Fruit fly (Drosophila melanogaster) whole organism, prepupa: ENCODE measurements around the gene CSN5.

Source experiments
- Blimp-1 ChIP-seq: fragments of 200-800 bp; sonication (Bioruptor generic); optimal IDR thresholded peaks from 3 replicates; lab custom pipeline; 2017; ENCODE audit warnings: missing biosample characterization, missing genetic modification characterization, mild to moderate bottlenecking, moderate library complexity, missing genetic modification reagents
- CG10631 ChIP-seq: fragments of 200-800 bp; sonication (Bioruptor generic); optimal IDR thresholded peaks from 2 replicates; lab custom pipeline; 2016; ENCODE audit warnings: missing biosample characterization, missing genetic modification characterization
- CG11294 ChIP-seq: fragments of 200-800 bp; sonication (Bioruptor generic); IDR thresholded peaks from 2 replicates; pipeline ENCODE4 v1.3.6; 2022; ENCODE audit warnings: missing biosample characterization, missing genetic modification characterization
- CG15336 ChIP-seq: fragments of 200-800 bp; sonication (Bioruptor generic); IDR thresholded peaks from 2 replicates; pipeline ENCODE4 v1.3.6; 2022; ENCODE audit warnings: missing biosample characterization, missing genetic modification characterization
- CG31627 ChIP-seq: fragments of 200-800 bp; sonication (Bioruptor generic); optimal IDR thresholded peaks from 3 replicates; lab custom pipeline; 2016; ENCODE audit warnings: missing biosample characterization, missing genetic modification characterization
- CG32006 ChIP-seq: fragments of 200-800 bp; sonication (Bioruptor generic); optimal IDR thresholded peaks from 3 replicates; lab custom pipeline; 2017; ENCODE audit warnings: missing biosample characterization, mild to moderate bottlenecking, missing genetic modification characterization
- CG34406 ChIP-seq: fragments of 200-800 bp; sonication (Bioruptor generic); optimal IDR thresholded peaks from 3 replicates; lab custom pipeline; 2016; ENCODE audit warnings: missing biosample characterization, missing genetic modification characterization
- CG6163 ChIP-seq: fragments of 200-800 bp; sonication (Bioruptor generic); IDR thresholded peaks from 3 replicates; pipeline ENCODE4 v1.3.6; 2022; ENCODE audit warnings: missing biosample characterization, missing genetic modification characterization
- CG6276 ChIP-seq: fragments of 200-800 bp; sonication (Bioruptor generic); optimal IDR thresholded peaks from 2 replicates; lab custom pipeline; 2017; ENCODE audit warnings: missing biosample characterization, mild to moderate bottlenecking, missing genetic modification characterization
- CG6808 ChIP-seq: fragments of 200-800 bp; sonication (Bioruptor generic); optimal IDR thresholded peaks from 3 replicates; lab custom pipeline; 2017; ENCODE audit warnings: missing biosample characterization, missing genetic modification characterization, mild to moderate bottlenecking, moderate library complexity, missing genetic modification reagents
- CG6854 ChIP-seq: fragments of 200-800 bp; sonication (Bioruptor generic); optimal IDR thresholded peaks from 2 replicates; lab custom pipeline; 2017; ENCODE audit warnings: missing biosample characterization, mild to moderate bottlenecking, missing genetic modification characterization
- CG8319 ChIP-seq: fragments of 200-800 bp; sonication (Bioruptor generic); optimal IDR thresholded peaks from 3 replicates; lab custom pipeline; 2016; ENCODE audit warnings: missing biosample characterization, missing genetic modification characterization
- CG8632 ChIP-seq: fragments of 200-800 bp; sonication (Bioruptor generic); optimal IDR thresholded peaks from 3 replicates; lab custom pipeline; 2016; ENCODE audit warnings: missing biosample characterization, missing genetic modification characterization
- CG9139 ChIP-seq: fragments of 200-800 bp; sonication (Bioruptor generic); optimal IDR thresholded peaks from 3 replicates; lab custom pipeline; 2017; ENCODE audit warnings: missing biosample characterization, mild to moderate bottlenecking, missing genetic modification characterization
- Eip75B ChIP-seq: fragments of 200-800 bp; sonication (Bioruptor generic); optimal IDR thresholded peaks from 3 replicates; lab custom pipeline; 2016; ENCODE audit warnings: missing biosample characterization, missing genetic modification characterization
- Eip78C ChIP-seq: fragments of 200-800 bp; sonication (Bioruptor generic); peaks from one replicate; lab custom pipeline; 2016; ENCODE audit warnings: missing biosample characterization, missing genetic modification characterization
- Eip93F ChIP-seq: fragments of 200-800 bp; sonication (Bioruptor generic); optimal IDR thresholded peaks from 2 replicates; lab custom pipeline; 2016; ENCODE audit warnings: missing biosample characterization, mild to moderate bottlenecking, missing genetic modification characterization
- Ets21C ChIP-seq: fragments of 200-800 bp; sonication (Bioruptor generic); optimal IDR thresholded peaks from 3 replicates; lab custom pipeline; 2016; ENCODE audit warnings: missing biosample characterization, missing genetic modification characterization
- Ets96B ChIP-seq: fragments of 200-800 bp; optimal IDR thresholded peaks from 2 replicates; lab custom pipeline; 2019; ENCODE audit warnings: missing biosample characterization, mild to moderate bottlenecking, missing genetic modification characterization, moderate library complexity
- Gug ChIP-seq: fragments of 200-800 bp; sonication (Bioruptor generic); IDR thresholded peaks from 2 replicates; pipeline ENCODE4 v1.3.6; 2022; ENCODE audit warnings: missing biosample characterization, missing genetic modification characterization
- Hr38 ChIP-seq: sonication (Bioruptor generic); optimal IDR thresholded peaks from 2 replicates; lab custom pipeline; 2016; ENCODE audit warnings: missing biosample characterization, missing genetic modification characterization
- Hr39 ChIP-seq: fragments of 200-800 bp; sonication (Bioruptor generic); optimal IDR thresholded peaks from 2 replicates; lab custom pipeline; 2016; ENCODE audit warnings: missing biosample characterization, missing genetic modification characterization
- Hr4 ChIP-seq: fragments of 200-800 bp; sonication (Bioruptor generic); optimal IDR thresholded peaks from 3 replicates; lab custom pipeline; 2016; ENCODE audit warnings: missing biosample characterization, missing genetic modification characterization
- Smox ChIP-seq: fragments of 200-800 bp; sonication (Bioruptor generic); optimal IDR thresholded peaks from 3 replicates; lab custom pipeline; 2016; ENCODE audit warnings: missing biosample characterization, missing genetic modification characterization
- Sox102F ChIP-seq: fragments of 200-800 bp; sonication (Bioruptor generic); optimal IDR thresholded peaks from 2 replicates; lab custom pipeline; 2016; ENCODE audit warnings: missing biosample characterization, mild to moderate bottlenecking, missing genetic modification characterization
- Sox14 ChIP-seq: fragments of 200-800 bp; sonication (Bioruptor generic); optimal IDR thresholded peaks from 3 replicates; lab custom pipeline; 2016; ENCODE audit warnings: missing biosample characterization, missing genetic modification characterization
- acj6 ChIP-seq: fragments of 200-800 bp; sonication (Bioruptor generic); optimal IDR thresholded peaks from 3 replicates; lab custom pipeline; 2016; ENCODE audit warnings: missing biosample characterization, missing genetic modification characterization
- cyc ChIP-seq: fragments of 200-800 bp; sonication (Bioruptor generic); optimal IDR thresholded peaks from 3 replicates; lab custom pipeline; 2016; ENCODE audit warnings: missing biosample characterization, missing genetic modification characterization
- dsx ChIP-seq: fragments of 200-800 bp; optimal IDR thresholded peaks from 3 replicates; lab custom pipeline; 2019; ENCODE audit warnings: missing biosample characterization, mild to moderate bottlenecking, missing genetic modification characterization, moderate library complexity; ENCODE audit not compliant: poor library complexity, severe bottlenecking
- esn ChIP-seq: fragments of 200-800 bp; sonication (Bioruptor generic); optimal IDR thresholded peaks from 2 replicates; lab custom pipeline; 2016; ENCODE audit warnings: missing biosample characterization, mild to moderate bottlenecking, missing genetic modification characterization, moderate library complexity
- fd59A ChIP-seq: fragments of 200-800 bp; sonication (Bioruptor generic); optimal IDR thresholded peaks from 2 replicates; lab custom pipeline; 2017; ENCODE audit warnings: missing biosample characterization, mild to moderate bottlenecking, missing genetic modification characterization, missing genetic modification reagents
- fd85E ChIP-seq: fragments of 200-800 bp; sonication (Bioruptor generic); optimal IDR thresholded peaks from 3 replicates; lab custom pipeline; 2016; ENCODE audit warnings: missing biosample characterization, missing genetic modification characterization
- lz ChIP-seq: fragments of 200-800 bp; sonication (Bioruptor generic); optimal IDR thresholded peaks from 3 replicates; lab custom pipeline; 2016; ENCODE audit warnings: missing biosample characterization, missing genetic modification characterization
- net ChIP-seq: fragments of 200-800 bp; sonication (Bioruptor generic); optimal IDR thresholded peaks from 3 replicates; lab custom pipeline; 2016; ENCODE audit warnings: missing biosample characterization, missing genetic modification characterization
- pdm3 ChIP-seq: fragments of 200-800 bp; sonication (Bioruptor generic); optimal IDR thresholded peaks from 3 replicates; lab custom pipeline; 2016; ENCODE audit warnings: missing biosample characterization, missing genetic modification characterization
- salr ChIP-seq, 2 experiments: fragments of 200-800 bp; sonication (Bioruptor generic); optimal IDR thresholded peaks; 3 replicates each; lab custom pipeline; 2016 to 2018; ENCODE audit warnings: missing biosample characterization in 2 of 2, missing genetic modification characterization in 2 of 2, mild to moderate bottlenecking in 1 of 2
- ss ChIP-seq, 2 experiments: fragments of 200-800 bp; sonication (Bioruptor generic); optimal IDR thresholded peaks; 2 replicates in 1 of 2; 3 replicates in 1 of 2; lab custom pipeline; 2017 to 2018; ENCODE audit warnings: mild to moderate bottlenecking in 2 of 2, missing biosample characterization in 2 of 2, missing genetic modification characterization in 2 of 2, moderate library complexity in 1 of 2
- svp ChIP-seq: fragments of 200-800 bp; sonication (Bioruptor generic); peaks from one replicate; lab custom pipeline; 2016; ENCODE audit warnings: missing biosample characterization, missing genetic modification characterization
- vri ChIP-seq: fragments of 200-800 bp; sonication (Bioruptor generic); optimal IDR thresholded peaks from 3 replicates; lab custom pipeline; 2016; ENCODE audit warnings: missing biosample characterization, mild to moderate bottlenecking, missing genetic modification characterization

Gene CSN5

dm6 chr3R:16452954-16453587 lies 16.8 kb upstream of the CSN5 start (continued):
- TF ChIP-seq CG9139 (GFP tag; lab: Kevin White, UChicago) = no peak
- TF ChIP-seq CG10631 (GFP tag; lab: Kevin White, UChicago) = no peak
- TF ChIP-seq Sox14 (GFP tag; lab: Kevin White, UChicago) = peak; percentile 40
- TF ChIP-seq pdm3 = no peak
- no peak for TF ChIP-seq CG31627
- no peak for TF ChIP-seq svp
- TF ChIP-seq lz (GFP tag; lab: Kevin White, UChicago) = no peak
- TF ChIP-seq esn = no peak
- no peak for TF ChIP-seq Eip75B
- TF ChIP-seq Hr39 (GFP tag; lab: Kevin White, UChicago) = no peak
- peak; percentile 20 for TF ChIP-seq Blimp-1
- no peak for TF ChIP-seq Gug (GFP tag; lab: Robert Waterston, UW)
- TF ChIP-seq vri (GFP tag; lab: Kevin White, UChicago) = peak; percentile 24
- no peak for TF ChIP-seq Sox102F
- TF ChIP-seq Eip78C (GFP tag; lab: Kevin White, UChicago) = peak; percentile 45
- no peak for TF ChIP-seq CG6276 (GFP tag; lab: Kevin White, UChicago)

- peak; percentile 16 for TF ChIP-seq CG6854 (GFP tag; lab: Kevin White, UChicago)
- TF ChIP-seq lz (GFP tag; lab: Kevin White, UChicago) = no peak
These were observed 16.3 kb upstream of the CSN5 start, which contains the start of gene Pak3 for dm6 chr3R:16453597-16453996. TSS of gene Pak3 (minus strand) at chr3R:16453821.

dm6 chr3R:16454192-16454591 lies 15.7 kb upstream of the CSN5 start, which contains the start of gene CG10405:
TSS of gene CG10405 (plus strand) at chr3R:16454492.
- TF ChIP-seq CG34406 (GFP tag; lab: Kevin White, UChicago) = no peak
- no peak for TF ChIP-seq svp
- no peak for TF ChIP-seq CG31627
- TF ChIP-seq CG10631 (GFP tag; lab: Kevin White, UChicago) = no peak
- no peak for TF ChIP-seq Hr4
- TF ChIP-seq CG6808 = no peak
- no peak for TF ChIP-seq pdm3
- TF ChIP-seq Ets96B (tag; lab: Kevin White, UChicago) = no peak
- no peak for TF ChIP-seq CG9139 (GFP tag; lab: Kevin White, UChicago)
- no peak for TF ChIP-seq Ets21C (GFP tag; lab: Kevin White, UChicago)
- no peak for TF ChIP-seq Hr38 (GFP tag; lab: Kevin White, UChicago)
- no peak for TF ChIP-seq Sox102F
- no peak for TF ChIP-seq CG15336 (GFP tag; lab: Robert Waterston, UW)
- TF ChIP-seq salr (GFP tag; optimal IDR thresholded peaks at IDR 0.05; lab: Kevin White, UChicago) = no peak

dm6 chr3R:16455875-16456274 lies 14.0 kb upstream of the CSN5 start, which contains the start of gene CG14883:
TSS of gene CG14883 (plus strand) at chr3R:16456052.
- TF ChIP-seq net = no peak
- peak; percentile 97 for TF ChIP-seq Blimp-1

- TF ChIP-seq CG11294 (GFP tag; lab: Robert Waterston, UW) = no peak
- no peak for TF ChIP-seq CG9139 (GFP tag; lab: Kevin White, UChicago)
- no peak for TF ChIP-seq fd85E (GFP tag; lab: Kevin White, UChicago)
- TF ChIP-seq Eip75B = no peak
- no peak for TF ChIP-seq svp
- TF ChIP-seq CG8319 (GFP tag; lab: Kevin White, UChicago) = no peak
- no peak for TF ChIP-seq Ets96B (tag; lab: Kevin White, UChicago)
- no peak for TF ChIP-seq acj6 (GFP tag; lab: Kevin White, UChicago)
- no peak for TF ChIP-seq ss (GFP tag; optimal IDR thresholded peaks at IDR 0.05; lab: Kevin White, UChicago)
- TF ChIP-seq CG8632 (GFP tag; lab: Kevin White, UChicago) = no peak
- TF ChIP-seq Hr39 (GFP tag; lab: Kevin White, UChicago) = no peak
- no peak for TF ChIP-seq CG32006
- TF ChIP-seq cyc (GFP tag; lab: Kevin White, UChicago) = no peak
- no peak for TF ChIP-seq Smox (GFP tag; lab: Kevin White, UChicago)
- TF ChIP-seq salr (GFP tag; optimal IDR thresholded peaks at IDR 0.05; lab: Kevin White, UChicago) = no peak
- TF ChIP-seq dsx (GFP tag; lab: Kevin White, UChicago) = no peak
- TF ChIP-seq CG6163 (GFP tag; lab: Robert Waterston, UW) = no peak
- TF ChIP-seq Eip93F (GFP tag; lab: Kevin White, UChicago) = no peak
- TF ChIP-seq fd59A (GFP tag; lab: Kevin White, UChicago) = no peak
- TF ChIP-seq CG6808 = no peak
These were observed 13.3 kb upstream of the CSN5 start for dm6 chr3R:16456607-16457006.
